Worm (Caenorhabditis elegans): ENCODE data around the gene Y57G11B.5.

DNA sequence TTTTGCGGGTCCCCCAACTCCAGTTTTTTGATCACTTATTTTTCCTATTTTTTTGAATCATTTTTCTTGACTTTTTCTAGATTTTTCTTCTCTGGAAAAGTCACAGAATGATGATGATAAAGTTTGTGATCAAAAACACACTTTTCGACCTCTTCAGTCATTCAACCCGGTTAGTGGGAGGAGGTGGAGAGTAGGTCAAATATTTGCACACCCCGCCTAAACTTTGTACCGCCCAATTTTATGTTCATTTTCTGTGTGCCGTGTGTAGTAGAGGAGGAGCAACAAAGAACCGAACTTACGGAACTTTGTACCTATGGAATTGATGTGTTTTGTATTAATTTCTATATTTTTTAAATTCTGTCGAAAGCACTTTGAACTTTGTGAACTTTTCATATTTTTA is 42.9 kb downstream of the Y57G11B.5 start:
- TF ChIP-seq nhr-11 (tag; optimal IDR thresholded peaks at IDR 0.05) (no peak), dmd-4 (tag; optimal IDR thresholded peaks at IDR 0.05; ENCODE audit: borderline replicate concordance) (no peak), unc-55 (GFP tag; optimal IDR thresholded peaks at IDR 0.05) (no peak), eyg-1 (tag; optimal IDR thresholded peaks at IDR 0.05) (no peak)
